Fruit fly (Drosophila melanogaster) whole organism, embryonic: Measurements from ENCODE around the gene Wdr59.

Experiments used
- Adf1 ChIP-seq: fragments of 200-800 bp; sonication (Bioruptor generic); IDR thresholded peaks from 2 replicates; pipeline ENCODE4 v1.3.6; 2022; ENCODE audit warnings: missing biosample characterization, missing genetic modification characterization
- BEAF-32 ChIP-seq: fragments of 200-800 bp; sonication (Bioruptor generic); optimal IDR thresholded peaks from 3 replicates; lab custom pipeline; 2017; ENCODE audit warnings: missing biosample characterization, missing genetic modification characterization, mild to moderate bottlenecking, moderate library complexity, missing genetic modification reagents
- CG10267 ChIP-seq: fragments of 200-800 bp; sonication (Bioruptor generic); optimal IDR thresholded peaks from 2 replicates; lab custom pipeline; 2018; ENCODE audit warnings: missing biosample characterization, mild to moderate bottlenecking, missing genetic modification characterization, moderate library complexity
- CG13287 ChIP-seq: fragments of 200-800 bp; sonication (Bioruptor generic); IDR thresholded peaks from 2 replicates; pipeline ENCODE4 v1.3.6; 2022; ENCODE audit warnings: missing biosample characterization, missing genetic modification characterization; ENCODE audit not compliant: partially characterized antibody
- CG15011 ChIP-seq: fragments of 200-800 bp; sonication (Bioruptor generic); optimal IDR thresholded peaks from 3 replicates; lab custom pipeline; 2018; ENCODE audit warnings: missing biosample characterization, mild to moderate bottlenecking, missing genetic modification characterization
- CG2199 ChIP-seq: fragments of 200-800 bp; sonication (Bioruptor generic); IDR thresholded peaks from 3 replicates; pipeline ENCODE4 v1.3.6; 2022; ENCODE audit warnings: missing biosample characterization, missing genetic modification characterization
- CG34224 ChIP-seq: fragments of 200-800 bp; sonication (Bioruptor generic); IDR thresholded peaks from 3 replicates; pipeline ENCODE4 v1.3.6; 2022; ENCODE audit warnings: missing biosample characterization, missing genetic modification characterization; ENCODE audit not compliant: partially characterized antibody
- CG4617 ChIP-seq: fragments of 200-800 bp; sonication (Bioruptor generic); optimal IDR thresholded peaks from 3 replicates; lab custom pipeline; 2016; ENCODE audit warnings: missing biosample characterization, missing genetic modification characterization, borderline replicate concordance
- CG4707 ChIP-seq: fragments of 200-800 bp; sonication (Bioruptor generic); optimal IDR thresholded peaks from 2 replicates; lab custom pipeline; 2018; ENCODE audit warnings: missing biosample characterization, mild to moderate bottlenecking, missing genetic modification characterization, moderate library complexity
- CG6854 ChIP-seq: fragments of 200-800 bp; sonication (Bioruptor generic); optimal IDR thresholded peaks from 3 replicates; lab custom pipeline; 2017; ENCODE audit warnings: missing biosample characterization, mild to moderate bottlenecking, missing genetic modification characterization
- CG8924 ChIP-seq: fragments of 200-800 bp; optimal IDR thresholded peaks from 3 replicates; lab custom pipeline; 2019; ENCODE audit warnings: missing biosample characterization, mild to moderate bottlenecking, missing genetic modification characterization, moderate library complexity
- CG9797 ChIP-seq: fragments of 200-800 bp; sonication (Bioruptor generic); optimal IDR thresholded peaks from 3 replicates; lab custom pipeline; 2018; ENCODE audit warnings: missing biosample characterization, mild to moderate bottlenecking, missing genetic modification characterization
- CG9932 ChIP-seq: fragments of 200-800 bp; sonication (Bioruptor generic); IDR thresholded peaks from 2 replicates; pipeline ENCODE4 v1.3.6; 2022; ENCODE audit warnings: missing biosample characterization, missing genetic modification characterization
- Dll ChIP-seq: fragments of 200-800 bp; sonication (Bioruptor generic); IDR thresholded peaks from 4 replicates; pipeline ENCODE4 v1.3.6; 2022; ENCODE audit warnings: missing biosample characterization, missing genetic modification characterization; ENCODE audit not compliant: partially characterized antibody
- Ets65A ChIP-seq: fragments of 200-800 bp; sonication (Bioruptor generic); peaks from one replicate; lab custom pipeline; 2016; ENCODE audit warnings: missing biosample characterization, missing genetic modification characterization
- Lhr ChIP-seq: fragments of 200-800 bp; sonication (Bioruptor generic); optimal IDR thresholded peaks from 3 replicates; lab custom pipeline; 2017; ENCODE audit warnings: mild to moderate bottlenecking, missing biosample characterization, missing genetic modification reagents, missing genetic modification characterization
- MESR4 ChIP-seq: fragments of 200-800 bp; sonication (Bioruptor generic); optimal IDR thresholded peaks from 2 replicates; lab custom pipeline; 2018; ENCODE audit warnings: missing biosample characterization, mild to moderate bottlenecking, missing genetic modification characterization, moderate library complexity
- NfI ChIP-seq: fragments of 200-800 bp; sonication (Bioruptor generic); optimal IDR thresholded peaks from 3 replicates; lab custom pipeline; 2018; ENCODE audit warnings: missing biosample characterization, mild to moderate bottlenecking, missing genetic modification characterization, moderate library complexity
- Scr ChIP-seq: fragments of 200-800 bp; sonication (Bioruptor generic); IDR thresholded peaks from 2 replicates; pipeline ENCODE4 v1.3.6; 2022; ENCODE audit warnings: missing biosample characterization, missing genetic modification characterization; ENCODE audit not compliant: partially characterized antibody
- aop ChIP-seq: fragments of 200-800 bp; sonication (Bioruptor generic); IDR thresholded peaks from 2 replicates; pipeline ENCODE4 v1.3.6; 2022; ENCODE audit warnings: missing biosample characterization, missing genetic modification characterization
- chinmo ChIP-seq: fragments of 200-800 bp; sonication (Bioruptor generic); IDR thresholded peaks from 4 replicates; pipeline ENCODE4 v1.3.6; 2022; ENCODE audit warnings: missing biosample characterization, missing genetic modification characterization; ENCODE audit not compliant: partially characterized antibody
- chm ChIP-seq: fragments of 200-800 bp; sonication (Bioruptor generic); IDR thresholded peaks from 2 replicates; pipeline ENCODE4 v1.3.6; 2022; ENCODE audit warnings: missing biosample characterization, missing genetic modification characterization
- fd3F ChIP-seq: fragments of 200-800 bp; sonication (Bioruptor generic); optimal IDR thresholded peaks from 2 replicates; lab custom pipeline; 2018; ENCODE audit warnings: missing biosample characterization, mild to moderate bottlenecking, missing genetic modification characterization, moderate library complexity
- gem ChIP-seq: fragments of 200-800 bp; sonication (Bioruptor generic); optimal IDR thresholded peaks from 2 replicates; lab custom pipeline; 2019; ENCODE audit warnings: missing biosample characterization, mild to moderate bottlenecking, missing genetic modification characterization, moderate library complexity
- her ChIP-seq: fragments of 200-800 bp; sonication (Bioruptor generic); optimal IDR thresholded peaks from 2 replicates; lab custom pipeline; 2016; ENCODE audit warnings: missing biosample characterization, missing genetic modification characterization
- hth ChIP-seq: fragments of >200 bp; optimal IDR thresholded peaks from 2 replicates; lab custom pipeline; 2017; ENCODE audit warnings: inconsistent platforms
- insv ChIP-seq, 2 experiments: fragments of 200-800 bp; sonication (Bioruptor generic); optimal IDR thresholded peaks; 3 replicates each; lab custom pipeline; 2016 to 2018; ENCODE audit warnings: missing biosample characterization in 2 of 2, missing genetic modification characterization in 2 of 2
- klu ChIP-seq: fragments of 200-800 bp; sonication (Bioruptor generic); IDR thresholded peaks from 2 replicates; pipeline ENCODE4 v1.3.6; 2022; ENCODE audit warnings: missing biosample characterization, missing genetic modification characterization
- knrl ChIP-seq: fragments of 200-800 bp; sonication (Bioruptor generic); IDR thresholded peaks from 3 replicates; pipeline ENCODE4 v1.3.6; 2022; ENCODE audit warnings: missing biosample characterization, missing genetic modification characterization; ENCODE audit not compliant: partially characterized antibody
- mirr ChIP-seq: fragments of 200-800 bp; sonication (Bioruptor generic); optimal IDR thresholded peaks from 3 replicates; lab custom pipeline; 2018; ENCODE audit warnings: missing biosample characterization, mild to moderate bottlenecking, missing genetic modification characterization
- onecut ChIP-seq: fragments of 200-800 bp; sonication (Bioruptor generic); IDR thresholded peaks from 2 replicates; pipeline ENCODE4 v1.3.6; 2022; ENCODE audit warnings: missing biosample characterization, missing genetic modification characterization
- p53 ChIP-seq: fragments of 200-800 bp; sonication (Bioruptor generic); optimal IDR thresholded peaks from 2 replicates; lab custom pipeline; 2016; ENCODE audit warnings: missing biosample characterization, missing genetic modification characterization
- pb ChIP-seq: fragments of 200-800 bp; sonication (Bioruptor generic); optimal IDR thresholded peaks from 3 replicates; lab custom pipeline; 2016; ENCODE audit warnings: missing biosample characterization, missing genetic modification characterization
- row ChIP-seq: fragments of 200-800 bp; sonication (Bioruptor generic); IDR thresholded peaks from 3 replicates; pipeline ENCODE4 v1.3.6; 2022; ENCODE audit warnings: missing biosample characterization, missing genetic modification characterization
- vnd ChIP-seq: fragments of 200-800 bp; sonication (Bioruptor generic); IDR thresholded peaks from 3 replicates; pipeline ENCODE4 v1.3.6; 2022; ENCODE audit warnings: missing biosample characterization, missing genetic modification characterization; ENCODE audit not compliant: partially characterized antibody

Wdr59 gene

dm6 chr2L:11130151-11131008, 39.1 kb downstream of the Wdr59 start, which contains the start of the genes RfC38 and CG4751 (continued):
- TF ChIP-seq CG9932 (GFP tag; lab: Robert Waterston, UW) = 0 out of 2 replicates have a peak, but pooled peaks have one; percentile 13
- no peak for TF ChIP-seq fd3F (GFP tag; lab: Kevin White, UChicago)
- TF ChIP-seq chm (GFP tag; lab: Robert Waterston, UW) = 0 out of 2 replicates have a peak, but pooled peaks have one; percentile 14
- TF ChIP-seq row (GFP tag; lab: Robert Waterston, UW) = peak; percentile 54; the same call in 2 of the 3 replicates
- no peak for TF ChIP-seq mirr (GFP tag; lab: Kevin White, UChicago)
- no peak for TF ChIP-seq onecut (GFP tag; lab: Robert Waterston, UW)
- TF ChIP-seq vnd (GFP tag; lab: Robert Waterston, UW) = peak; percentile 57; the same call in 1 of the 3 replicates
- peak; percentile 20; the same call in 1 of the 2 replicates for TF ChIP-seq Adf1
- peak; percentile 98 for TF ChIP-seq MESR4 (GFP tag; lab: Kevin White, UChicago)
- peak; percentile 72 for TF ChIP-seq Scr (GFP tag; lab: Robert Waterston, UW)
- no peak for TF ChIP-seq CG4707 (GFP tag; lab: Kevin White, UChicago)
- peak; percentile 4 for TF ChIP-seq pb
- TF ChIP-seq CG34224 (GFP tag; lab: Robert Waterston, UW) = peak; percentile 65; the same call in 2 of the 3 replicates
- TF ChIP-seq NfI = peak; percentile 7
- TF ChIP-seq CG13287 (GFP tag; lab: Robert Waterston, UW) = peak; percentile 76
- no peak for TF ChIP-seq CG6854 (GFP tag; lab: Kevin White, UChicago)
- TF ChIP-seq aop (GFP tag; lab: Robert Waterston, UW) = no peak
- peak; percentile 87 for TF ChIP-seq CG9797
- no peak for TF ChIP-seq her
- no peak for TF ChIP-seq hth (lab: Kevin White, UChicago)
- peak; percentile 5 for TF ChIP-seq Lhr
- TF ChIP-seq insv (GFP tag; optimal IDR thresholded peaks at IDR 0.05; lab: Kevin White, UChicago) = no peak
- TF ChIP-seq CG4617 = peak; percentile 94
- TF ChIP-seq BEAF-32 = peak; percentile 73
- TF ChIP-seq klu = no peak
- peak; percentile 67 for TF ChIP-seq knrl (GFP tag; lab: Robert Waterston, UW)
- TF ChIP-seq p53 = peak; percentile 19
- TF ChIP-seq CG15011 (GFP tag; lab: Kevin White, UChicago) = no peak
- peak; percentile 56 for TF ChIP-seq CG10267 (tag; lab: Kevin White, UChicago)
- TF ChIP-seq CG8924 = peak; percentile 1

dm6 chr2L:11136093-11136492, 44.8 kb downstream of the Wdr59 start, which contains the start of gene hgo:
Gene hgo, plus strand, starts transcription at chr2L:11136393.
- TF ChIP-seq CG2199 (GFP tag; lab: Robert Waterston, UW) (peak; percentile 52; the same call in 1 of the 3 replicates), chinmo (GFP tag; lab: Robert Waterston, UW) (peak; percentile 34; the same call in 1 of the 4 replicates), Dll (no peak), gem (tag; lab: Kevin White, UChicago) (no peak), Ets65A (GFP tag; lab: Kevin White, UChicago) (peak; percentile 40)
- TF ChIP-seq, all 482 proteins: peak for 3
